Fruit fly (Drosophila melanogaster) whole organism, adult: ENCODE results near the gene Nup58.

Experiments
- CG11617 ChIP-seq: fragments of 200-800 bp; sonication (Bioruptor generic); optimal IDR thresholded peaks from 2 replicates; lab custom pipeline; 2017; ENCODE audit warnings: mild to moderate bottlenecking, missing biosample characterization, missing genetic modification reagents, missing genetic modification characterization
- CG12768 ChIP-seq: fragments of 200-800 bp; sonication (Bioruptor generic); optimal IDR thresholded peaks from 2 replicates; lab custom pipeline; 2017; ENCODE audit warnings: missing biosample characterization, missing genetic modification characterization, mild to moderate bottlenecking, moderate library complexity, missing genetic modification reagents
- CG14711 ChIP-seq: fragments of 200-800 bp; sonication (Bioruptor generic); optimal IDR thresholded peaks from 2 replicates; lab custom pipeline; 2018; ENCODE audit warnings: missing biosample characterization, mild to moderate bottlenecking, missing genetic modification characterization, moderate library complexity
- CG1620 ChIP-seq: fragments of 200-800 bp; sonication (Bioruptor generic); optimal IDR thresholded peaks from 2 replicates; lab custom pipeline; 2016; ENCODE audit warnings: missing biosample characterization, missing genetic modification characterization
- CG33017 ChIP-seq: fragments of 200-800 bp; sonication (Bioruptor generic); optimal IDR thresholded peaks from 2 replicates; lab custom pipeline; 2018; ENCODE audit warnings: missing biosample characterization, mild to moderate bottlenecking, missing genetic modification characterization, moderate library complexity
- CG5204 ChIP-seq: fragments of 200-800 bp; sonication (Bioruptor generic); optimal IDR thresholded peaks from 2 replicates; lab custom pipeline; 2016; ENCODE audit warnings: missing biosample characterization, missing genetic modification characterization
- CG7045 ChIP-seq: fragments of 200-800 bp; sonication (Bioruptor generic); optimal IDR thresholded peaks from 2 replicates; lab custom pipeline; 2017; ENCODE audit warnings: missing biosample characterization, mild to moderate bottlenecking, missing genetic modification characterization
- CG7101 ChIP-seq: fragments of 200-800 bp; sonication (Bioruptor generic); optimal IDR thresholded peaks from 2 replicates; lab custom pipeline; 2018; ENCODE audit warnings: missing biosample characterization, mild to moderate bottlenecking, missing genetic modification characterization, moderate library complexity
- Clk ChIP-seq: fragments of 200-800 bp; sonication (Bioruptor generic); optimal IDR thresholded peaks from 2 replicates; lab custom pipeline; 2017; ENCODE audit warnings: missing biosample characterization, missing genetic modification characterization
- Crg-1 ChIP-seq: fragments of 200-800 bp; sonication (Bioruptor generic); optimal IDR thresholded peaks from 2 replicates; lab custom pipeline; 2016; ENCODE audit warnings: missing biosample characterization, missing genetic modification characterization
- Hr96 ChIP-seq: fragments of 200-800 bp; sonication (Bioruptor generic); optimal IDR thresholded peaks from 2 replicates; lab custom pipeline; 2016; ENCODE audit warnings: missing biosample characterization, missing genetic modification characterization
- Mnt ChIP-seq: fragments of 200-800 bp; sonication (Bioruptor generic); optimal IDR thresholded peaks from 2 replicates; lab custom pipeline; 2016; ENCODE audit warnings: missing biosample characterization, mild to moderate bottlenecking, missing genetic modification characterization
- bab1 ChIP-seq: fragments of 200-800 bp; sonication (Bioruptor generic); optimal IDR thresholded peaks from 3 replicates; lab custom pipeline; 2019; ENCODE audit warnings: missing biosample characterization, mild to moderate bottlenecking, missing genetic modification characterization, moderate library complexity
- cic ChIP-seq: fragments of 200-800 bp; sonication (Bioruptor generic); optimal IDR thresholded peaks from 2 replicates; lab custom pipeline; 2017; ENCODE audit warnings: missing biosample characterization, mild to moderate bottlenecking, missing genetic modification characterization, moderate library complexity
- cnc ChIP-seq, 2 experiments: fragments of >200 bp; optimal IDR thresholded peaks; 2 replicates each; lab custom pipeline; 2017
- kay ChIP-seq: fragments of 200-800 bp; sonication (Bioruptor generic); peaks from one replicate; lab custom pipeline; 2016; ENCODE audit warnings: missing biosample characterization, missing genetic modification characterization, borderline replicate concordance
- ovo ChIP-seq: fragments of 200-800 bp; sonication (Bioruptor generic); optimal IDR thresholded peaks from 2 replicates; lab custom pipeline; 2016; ENCODE audit warnings: missing biosample characterization, missing genetic modification characterization
- pad ChIP-seq: fragments of 200-800 bp; sonication (Bioruptor generic); optimal IDR thresholded peaks from 3 replicates; lab custom pipeline; 2017; ENCODE audit warnings: missing biosample characterization, missing genetic modification characterization, mild to moderate bottlenecking, moderate library complexity, missing genetic modification reagents
- tj ChIP-seq: fragments of 200-800 bp; sonication (Bioruptor generic); optimal IDR thresholded peaks from 3 replicates; lab custom pipeline; 2017; ENCODE audit warnings: missing biosample characterization, mild to moderate bottlenecking, missing genetic modification characterization, moderate library complexity
- toe ChIP-seq: fragments of 200-800 bp; sonication (Bioruptor generic); optimal IDR thresholded peaks from 2 replicates; lab custom pipeline; 2016; ENCODE audit warnings: missing biosample characterization, missing genetic modification characterization

Nup58 gene

dm6 chr3R:19648289-19648916 is 3.6 kb downstream of the Nup58 start, which contains the start of the genes CG6195 and CG31220:
TSS of gene CG6195 (minus strand) at chr3R:19648410.
TSS of gene CG31220 (plus strand) at chr3R:19648487.
- TF ChIP-seq toe (GFP tag; lab: Kevin White, UChicago) (peak; percentile 51), ovo (GFP tag; lab: Kevin White, UChicago) (peak; percentile 93), tj (GFP tag; lab: Kevin White, UChicago) (peak; percentile 56), cnc (optimal IDR thresholded peaks at IDR 0.05; lab: Kevin White, UChicago) (no peak), bab1 (GFP tag; lab: Kevin White, UChicago) (peak; percentile 66), CG12768 (GFP tag; lab: Kevin White, UChicago) (no peak), CG14711 (tag; lab: Kevin White, UChicago) (no peak), Mnt (GFP tag; lab: Kevin White, UChicago) (peak; percentile 2), CG7101 (tag; lab: Kevin White, UChicago) (no peak), Clk (GFP tag; lab: Kevin White, UChicago) (no peak), Hr96 (peak; percentile 48), CG7045 (GFP tag; lab: Kevin White, UChicago) (no peak), CG11617 (GFP tag; lab: Kevin White, UChicago) (peak; percentile 36)

dm6 chr3R:19650718-19651117 is 5.9 kb downstream of the Nup58 start, which contains the start of gene CG31219:
TSS of gene CG31219 (plus strand) at chr3R:19651018.
- TF ChIP-seq Mnt (GFP tag; lab: Kevin White, UChicago), result no peak
- no peak for TF ChIP-seq CG12768 (GFP tag; lab: Kevin White, UChicago)
- no peak for TF ChIP-seq pad (GFP tag; lab: Kevin White, UChicago)
- no peak for TF ChIP-seq CG33017 (tag; lab: Kevin White, UChicago)
- TF ChIP-seq tj (GFP tag; lab: Kevin White, UChicago), result no peak
- TF ChIP-seq CG14711 (tag; lab: Kevin White, UChicago), result no peak
- no peak for TF ChIP-seq CG7101 (tag; lab: Kevin White, UChicago)
- TF ChIP-seq Hr96, result no peak
- TF ChIP-seq kay (GFP tag; lab: Kevin White, UChicago), result no peak
- no peak for TF ChIP-seq CG11617 (GFP tag; lab: Kevin White, UChicago)
- TF ChIP-seq CG7045 (GFP tag; lab: Kevin White, UChicago), result no peak
- TF ChIP-seq Crg-1 (GFP tag; lab: Kevin White, UChicago), result no peak
- TF ChIP-seq toe (GFP tag; lab: Kevin White, UChicago), result no peak
- TF ChIP-seq cnc (optimal IDR thresholded peaks at IDR 0.05; lab: Kevin White, UChicago), result no peak
- no peak for TF ChIP-seq ovo (GFP tag; lab: Kevin White, UChicago)

dm6 chr3R:19656455-19656854 is 11.6 kb downstream of the Nup58 start:
- TF ChIP-seq CG1620 (GFP tag; lab: Kevin White, UChicago) (no peak), Mnt (GFP tag; lab: Kevin White, UChicago) (peak; percentile 67)

dm6 chr3R:19657235-19657634 is 12.4 kb downstream of the Nup58 start:
- TF ChIP-seq pad (GFP tag; lab: Kevin White, UChicago) (no peak), Hr96 (no peak), tj (GFP tag; lab: Kevin White, UChicago) (no peak)

- TF ChIP-seq CG5204 (GFP tag; lab: Kevin White, UChicago) (no peak), Hr96 (no peak), Clk (GFP tag; lab: Kevin White, UChicago) (no peak), tj (GFP tag; lab: Kevin White, UChicago) (no peak), CG12768 (GFP tag; lab: Kevin White, UChicago) (no peak), CG11617 (GFP tag; lab: Kevin White, UChicago) (no peak), bab1 (GFP tag; lab: Kevin White, UChicago) (no peak), CG33017 (tag; lab: Kevin White, UChicago) (no peak), ovo (GFP tag; lab: Kevin White, UChicago) (no peak), kay (GFP tag; lab: Kevin White, UChicago) (no peak), CG1620 (GFP tag; lab: Kevin White, UChicago) (no peak), pad (GFP tag; lab: Kevin White, UChicago) (no peak), Crg-1 (GFP tag; lab: Kevin White, UChicago) (no peak), CG7101 (tag; lab: Kevin White, UChicago) (no peak), Mnt (GFP tag; lab: Kevin White, UChicago) (no peak), CG14711 (tag; lab: Kevin White, UChicago) (no peak), CG7045 (GFP tag; lab: Kevin White, UChicago) (no peak), toe (GFP tag; lab: Kevin White, UChicago) (no peak), cnc (optimal IDR thresholded peaks at IDR 0.05; lab: Kevin White, UChicago) (no peak), cic (no peak)
Measured at dm6 chr3R:19657766-19658165, 12.9 kb downstream of the Nup58 start, which contains the start of gene CG6184. TSS of gene CG6184 (minus strand) at chr3R:19657866.

dm6 chr3R:19659448-19659847 is 14.6 kb downstream of the Nup58 start, which contains the start of gene ort:
TSS of gene ort (plus strand) at chr3R:19659748.
- TF ChIP-seq CG11617 (GFP tag; lab: Kevin White, UChicago), result no peak
- TF ChIP-seq tj (GFP tag; lab: Kevin White, UChicago), result no peak
- no peak for TF ChIP-seq ovo (GFP tag; lab: Kevin White, UChicago)
- TF ChIP-seq bab1 (GFP tag; lab: Kevin White, UChicago), result no peak
- no peak for TF ChIP-seq cnc (optimal IDR thresholded peaks at IDR 0.05; lab: Kevin White, UChicago)
- TF ChIP-seq kay (GFP tag; lab: Kevin White, UChicago), result no peak
- no peak for TF ChIP-seq CG7101 (tag; lab: Kevin White, UChicago)
- TF ChIP-seq Mnt (GFP tag; lab: Kevin White, UChicago), result no peak
- TF ChIP-seq CG14711 (tag; lab: Kevin White, UChicago), result no peak
- no peak for TF ChIP-seq CG5204 (GFP tag; lab: Kevin White, UChicago)
- TF ChIP-seq CG1620 (GFP tag; lab: Kevin White, UChicago), result no peak
- no peak for TF ChIP-seq Hr96
